Fruit fly (Drosophila melanogaster) whole organism, adult: ENCODE data around the gene Bmcp.

Source experiments
- CG33017 ChIP-seq: fragments of 200-800 bp; sonication (Bioruptor generic); optimal IDR thresholded peaks from 2 replicates; lab custom pipeline; 2018; ENCODE audit warnings: missing biosample characterization, mild to moderate bottlenecking, missing genetic modification characterization, moderate library complexity
- Clk ChIP-seq: fragments of 200-800 bp; sonication (Bioruptor generic); optimal IDR thresholded peaks from 2 replicates; lab custom pipeline; 2017; ENCODE audit warnings: missing biosample characterization, missing genetic modification characterization
- Mnt ChIP-seq: fragments of 200-800 bp; sonication (Bioruptor generic); optimal IDR thresholded peaks from 2 replicates; lab custom pipeline; 2016; ENCODE audit warnings: missing biosample characterization, mild to moderate bottlenecking, missing genetic modification characterization
- cic ChIP-seq: fragments of 200-800 bp; sonication (Bioruptor generic); optimal IDR thresholded peaks from 2 replicates; lab custom pipeline; 2017; ENCODE audit warnings: missing biosample characterization, mild to moderate bottlenecking, missing genetic modification characterization, moderate library complexity
- cnc ChIP-seq, 2 experiments: fragments of >200 bp; optimal IDR thresholded peaks; 2 replicates each; lab custom pipeline; 2017
- toe ChIP-seq: fragments of 200-800 bp; sonication (Bioruptor generic); optimal IDR thresholded peaks from 2 replicates; lab custom pipeline; 2016; ENCODE audit warnings: missing biosample characterization, missing genetic modification characterization

dm6 chr3L:11720780-11721179, at the start of gene Bmcp:
- TF ChIP-seq Clk (GFP tag; lab: Kevin White, UChicago), result no peak
- TF ChIP-seq Mnt (GFP tag; lab: Kevin White, UChicago), result no peak
- TF ChIP-seq CG33017, result no peak
- TF ChIP-seq toe, result no peak
- no peak for TF ChIP-seq cnc (optimal IDR thresholded peaks at IDR 0.05; lab: Kevin White, UChicago)
- no peak for TF ChIP-seq cic (GFP tag; lab: Kevin White, UChicago)
